Worm (Caenorhabditis elegans): Measurements from ENCODE around the gene sap-140.

Gene sap-140

DNA sequence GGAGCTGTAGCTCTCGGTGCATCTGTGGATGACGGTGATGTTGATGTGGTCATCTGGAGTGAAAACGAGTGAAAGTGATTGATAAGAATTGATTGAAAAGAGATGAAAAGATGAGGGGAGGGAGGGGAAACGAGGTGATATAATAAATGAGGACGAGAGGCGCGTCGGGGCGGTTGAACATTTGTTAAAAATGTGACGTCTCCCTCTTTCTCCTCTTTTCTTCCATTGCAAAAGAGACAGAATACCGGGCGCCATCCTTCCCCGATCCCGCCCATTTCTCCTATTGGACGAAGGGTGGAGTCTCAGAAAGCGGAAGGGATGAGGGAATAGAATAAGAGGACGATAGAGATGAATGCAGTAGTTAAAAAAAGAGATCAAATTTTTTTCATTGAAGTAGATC lies 35.1 kb downstream of the sap-140 start:
- peak; percentile 94 for TF ChIP-seq unc-55 (GFP tag; optimal IDR thresholded peaks at IDR 0.05)
- TF ChIP-seq unc-86 (tag; optimal IDR thresholded peaks at IDR 0.05) = no peak
- no peak for TF ChIP-seq odd-2 (tag; optimal IDR thresholded peaks at IDR 0.05)
- TF ChIP-seq hlh-6 (tag; optimal IDR thresholded peaks at IDR 0.05) = no peak
- TF ChIP-seq pros-1 (tag; optimal IDR thresholded peaks at IDR 0.05) = no peak
- peak; percentile 95 for TF ChIP-seq nfya-1 (tag; optimal IDR thresholded peaks at IDR 0.05)
- peak; percentile 44 for TF ChIP-seq ref-2 (tag; optimal IDR thresholded peaks at IDR 0.05)
- TF ChIP-seq rnt-1 (tag; optimal IDR thresholded peaks at IDR 0.05) = peak; percentile 12
- TF ChIP-seq hlh-15 (tag; optimal IDR thresholded peaks at IDR 0.05) = no peak
- no peak for TF ChIP-seq K02D7.2 (tag; optimal IDR thresholded peaks at IDR 0.05)
- no peak for TF ChIP-seq hlh-30 (tag; optimal IDR thresholded peaks at IDR 0.05; ENCODE audit: insufficient read depth)
- no peak for TF ChIP-seq pat-9 (tag; optimal IDR thresholded peaks at IDR 0.05)
- no peak for TF ChIP-seq hlh-13 (GFP tag; optimal IDR thresholded peaks at IDR 0.05)
- no peak for TF ChIP-seq nhr-232 (tag; optimal IDR thresholded peaks at IDR 0.05)
- TF ChIP-seq dmd-4 (tag; optimal IDR thresholded peaks at IDR 0.05; ENCODE audit: borderline replicate concordance) = no peak
- TF ChIP-seq ceh-9 (tag; optimal IDR thresholded peaks at IDR 0.05) = no peak

ce11 chrIII:7535347-7535746 lies 35.8 kb downstream of the sap-140 start:
- TF ChIP-seq elt-2 (tag; optimal IDR thresholded peaks at IDR 0.05) (no peak), F13H6.1 (tag; optimal IDR thresholded peaks at IDR 0.05) (no peak), ceh-22 (tag; optimal IDR thresholded peaks at IDR 0.05) (no peak), pag-3 (tag; optimal IDR thresholded peaks at IDR 0.05; ENCODE audit: borderline replicate concordance) (no peak), ttx-3 (tag; optimal IDR thresholded peaks at IDR 0.05) (no peak), mec-3 (tag; optimal IDR thresholded peaks at IDR 0.05; ENCODE audit: borderline replicate concordance) (no peak)

DNA sequence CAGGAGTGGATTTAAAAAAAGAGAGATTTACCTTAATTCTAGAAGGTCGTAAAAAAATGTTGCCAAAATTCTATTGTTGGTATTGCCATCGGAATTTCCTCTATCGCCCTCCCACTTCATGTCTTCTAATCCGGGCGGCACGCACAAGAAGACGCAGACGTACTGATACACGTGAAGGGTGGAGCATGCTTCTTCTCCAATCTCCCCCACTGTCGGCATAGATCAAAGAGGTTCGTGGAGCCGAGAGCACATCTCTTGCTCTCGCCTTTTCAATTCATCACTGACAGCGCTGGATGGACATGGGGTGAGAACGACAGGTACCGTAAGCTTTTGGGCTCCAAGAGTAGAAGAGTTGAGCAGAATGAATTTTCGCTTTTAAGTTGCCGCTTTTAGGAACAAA lies 37.0 kb downstream of the sap-140 start, which contains the start of gene lin-39:
lin-39 (minus strand) TSS at position 74 of the 400 bp plus-strand sequence.
- no peak for TF ChIP-seq ceh-9 (tag; optimal IDR thresholded peaks at IDR 0.05)
- no peak for TF ChIP-seq ceh-34 (tag; optimal IDR thresholded peaks at IDR 0.05)
- TF ChIP-seq pha-4 (tag; optimal IDR thresholded peaks at IDR 0.05) = no peak
- TF ChIP-seq ets-4 (tag; optimal IDR thresholded peaks at IDR 0.05) = no peak
- TF ChIP-seq ceh-45 (GFP tag; IDR thresholded peaks at IDR 0.05) = no peak
- no peak for TF ChIP-seq nhr-232 (tag; optimal IDR thresholded peaks at IDR 0.05)

DNA sequence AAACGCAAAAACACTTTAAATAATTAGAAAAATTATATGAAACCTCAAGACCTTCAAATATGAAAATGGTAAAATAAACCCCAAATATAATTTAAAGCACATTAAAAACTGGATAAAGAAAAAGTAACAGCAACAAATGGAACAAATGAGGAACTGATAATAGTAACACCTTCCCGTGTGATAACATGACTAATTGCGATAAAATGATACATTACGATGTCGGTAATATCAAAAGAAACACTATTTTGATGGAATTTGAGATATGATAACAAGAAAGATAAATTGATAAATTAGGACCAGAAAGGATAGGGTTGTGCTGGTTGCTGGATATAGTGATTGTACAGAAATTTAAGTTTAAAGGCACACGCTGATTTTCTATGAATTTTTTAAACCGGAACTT lies 42.5 kb downstream of the sap-140 start:
- TF ChIP-seq elt-2 (tag; optimal IDR thresholded peaks at IDR 0.05) (peak; percentile 94), ceh-34 (tag; optimal IDR thresholded peaks at IDR 0.05) (no peak)

- TF ChIP-seq pha-2 (tag; optimal IDR thresholded peaks at IDR 0.05) = no peak
- TF ChIP-seq unc-55 (GFP tag; optimal IDR thresholded peaks at IDR 0.05) = peak; percentile 80
- TF ChIP-seq ceh-18 (tag; optimal IDR thresholded peaks at IDR 0.05) = peak; percentile 6
Measured at ce11 chrIII:7544211-7544610, 44.7 kb downstream of the sap-140 start.

DNA sequence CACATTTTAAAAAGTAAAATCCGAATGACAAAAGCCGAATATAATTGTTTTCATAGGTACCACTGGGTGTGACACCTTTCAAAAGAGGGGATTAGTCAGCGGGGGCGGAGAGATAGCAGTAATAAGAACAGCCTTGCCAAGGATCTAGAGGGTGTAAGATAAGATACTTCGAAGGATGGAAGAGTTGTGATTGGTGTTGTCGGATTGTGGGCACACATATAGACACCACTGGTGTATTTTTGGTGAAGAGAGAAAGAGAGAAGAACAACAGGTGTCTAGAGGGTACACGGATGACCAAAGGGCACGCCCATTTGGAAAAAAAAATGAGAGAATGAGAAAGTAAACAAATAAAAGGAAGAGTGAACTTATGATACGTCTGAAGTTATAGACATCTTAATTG lies 45.7 kb downstream of the sap-140 start:
- peak; percentile 18 for TF ChIP-seq nfya-1 (tag; optimal IDR thresholded peaks at IDR 0.05)
- peak; percentile 20 for TF ChIP-seq rnt-1 (tag; optimal IDR thresholded peaks at IDR 0.05)
- no peak for TF ChIP-seq C38D4.7 (GFP tag; optimal IDR thresholded peaks at IDR 0.05)
- TF ChIP-seq unc-55 (GFP tag; optimal IDR thresholded peaks at IDR 0.05) = peak; percentile 33

- TF ChIP-seq unc-55 (GFP tag; optimal IDR thresholded peaks at IDR 0.05) = peak; percentile 86
- no peak for TF ChIP-seq ceh-34 (tag; optimal IDR thresholded peaks at IDR 0.05)
Measured at ce11 chrIII:7548963-7549362, 49.4 kb downstream of the sap-140 start.
